Fruit fly (Drosophila melanogaster) whole organism, embryonic: Measurements from ENCODE around the gene Bgb.
A peak's percentile ranks its signal among the peaks of the same experiment; 100 is the strongest.

ENCODE experiments used
- Aef1 ChIP-seq: fragments of 200-800 bp; sonication (Bioruptor generic); IDR thresholded peaks from 3 replicates; pipeline ENCODE4 v1.3.6; 2022; ENCODE audit warnings: missing biosample characterization, missing genetic modification characterization
- Awh ChIP-seq: fragments of 200-800 bp; sonication (Bioruptor generic); IDR thresholded peaks from 2 replicates; pipeline ENCODE4, ENCODE4 v1.3.6; 2022; ENCODE audit warnings: missing biosample characterization, missing genetic modification characterization
- Bteb2 ChIP-seq: fragments of 200-800 bp; sonication (Bioruptor generic); optimal IDR thresholded peaks from 2 replicates; lab custom pipeline; 2016; ENCODE audit warnings: missing biosample characterization, missing genetic modification characterization
- CG10147 ChIP-seq: fragments of 200-800 bp; sonication (Bioruptor generic); optimal IDR thresholded peaks from 2 replicates; lab custom pipeline; 2019; ENCODE audit warnings: missing biosample characterization, mild to moderate bottlenecking, missing genetic modification characterization, moderate library complexity
- CG13296 ChIP-seq: fragments of 200-800 bp; sonication (Bioruptor generic); optimal IDR thresholded peaks from 3 replicates; lab custom pipeline; 2018; ENCODE audit warnings: missing biosample characterization, mild to moderate bottlenecking, missing genetic modification characterization
- CG13624 ChIP-seq: fragments of 200-800 bp; sonication (Bioruptor generic); optimal IDR thresholded peaks from 2 replicates; lab custom pipeline; 2016; ENCODE audit warnings: missing biosample characterization, missing genetic modification characterization
- CG14050 ChIP-seq: fragments of 200-800 bp; sonication (Bioruptor generic); IDR thresholded peaks from 3 replicates; pipeline ENCODE4 v1.3.6; 2022; ENCODE audit warnings: missing biosample characterization, missing genetic modification characterization
- CG1529 ChIP-seq: fragments of 200-800 bp; sonication (Bioruptor generic); optimal IDR thresholded peaks from 3 replicates; lab custom pipeline; 2018; ENCODE audit warnings: missing biosample characterization, missing genetic modification characterization
- CG15601 ChIP-seq: fragments of 200-800 bp; sonication (Bioruptor generic); optimal IDR thresholded peaks from 3 replicates; lab custom pipeline; 2019; ENCODE audit warnings: missing biosample characterization, mild to moderate bottlenecking, missing genetic modification characterization, moderate library complexity
- CG16863 ChIP-seq: fragments of 200-800 bp; sonication (Bioruptor generic); optimal IDR thresholded peaks from 3 replicates; lab custom pipeline; 2016; ENCODE audit warnings: missing biosample characterization, missing genetic modification characterization
- CG18011 ChIP-seq: fragments of 200-800 bp; sonication (Bioruptor generic); optimal IDR thresholded peaks from 2 replicates; lab custom pipeline; 2017; ENCODE audit warnings: missing biosample characterization, missing genetic modification characterization, mild to moderate bottlenecking, moderate library complexity, missing genotype
- CG18619 ChIP-seq: fragments of 200-800 bp; sonication (Bioruptor generic); optimal IDR thresholded peaks from 3 replicates; lab custom pipeline; 2017; ENCODE audit warnings: missing biosample characterization, mild to moderate bottlenecking, missing genetic modification characterization
- CG32532 ChIP-seq: fragments of 200-800 bp; sonication (Bioruptor generic); IDR thresholded peaks from 2 replicates; pipeline ENCODE4 v1.3.6; 2022; ENCODE audit warnings: missing biosample characterization, missing genetic modification characterization
- CG34376 ChIP-seq: fragments of 200-800 bp; sonication (Bioruptor generic); optimal IDR thresholded peaks from 2 replicates; lab custom pipeline; 2018; ENCODE audit warnings: missing biosample characterization, mild to moderate bottlenecking, missing genetic modification characterization
- CG6254 ChIP-seq: fragments of 200-800 bp; sonication (Bioruptor generic); optimal IDR thresholded peaks from 3 replicates; lab custom pipeline; 2017; ENCODE audit warnings: mild to moderate bottlenecking, missing biosample characterization, missing genetic modification reagents, missing genetic modification characterization
- CG6689 ChIP-seq: fragments of 200-800 bp; sonication (Bioruptor generic); IDR thresholded peaks from 2 replicates; pipeline ENCODE4 v1.3.6; 2022; ENCODE audit warnings: missing biosample characterization, missing genetic modification characterization
- CG8290 ChIP-seq, 3 experiments: fragments of 200-800 bp; sonication (Bioruptor generic); optimal IDR thresholded peaks; 2 replicates each; lab custom pipeline; 2016 to 2019; ENCODE audit warnings: missing biosample characterization in 3 of 3, missing genetic modification characterization in 3 of 3, mild to moderate bottlenecking in 2 of 3, moderate library complexity in 1 of 3
- CG8765 ChIP-seq: fragments of 200-800 bp; sonication (Bioruptor generic); IDR thresholded peaks from 2 replicates; pipeline ENCODE4 v1.3.6; 2022; ENCODE audit warnings: missing biosample characterization, missing genetic modification characterization
- CG9876 ChIP-seq: fragments of 200-800 bp; sonication (Bioruptor generic); optimal IDR thresholded peaks from 2 replicates; lab custom pipeline; 2016; ENCODE audit warnings: missing biosample characterization, missing genetic modification characterization
- CoRest ChIP-seq: fragments of 200-800 bp; sonication (Bioruptor generic); optimal IDR thresholded peaks from 3 replicates; lab custom pipeline; 2018; ENCODE audit warnings: missing biosample characterization, mild to moderate bottlenecking, missing genetic modification characterization, moderate library complexity
- Dad ChIP-seq: fragments of 200-800 bp; sonication (Bioruptor generic); optimal IDR thresholded peaks from 3 replicates; lab custom pipeline; 2016; ENCODE audit warnings: missing biosample characterization, missing genetic modification characterization
- Hmr ChIP-seq: fragments of 200-800 bp; sonication (Bioruptor generic); optimal IDR thresholded peaks from 3 replicates; lab custom pipeline; 2017; ENCODE audit warnings: mild to moderate bottlenecking, missing biosample characterization, missing genetic modification reagents, missing genetic modification characterization
- Hsf ChIP-seq: fragments of 200-800 bp; sonication (Bioruptor generic); optimal IDR thresholded peaks from 3 replicates; lab custom pipeline; 2016; ENCODE audit warnings: missing biosample characterization, missing genetic modification characterization
- Meics ChIP-seq: fragments of 200-800 bp; sonication (Bioruptor generic); optimal IDR thresholded peaks from 2 replicates; lab custom pipeline; 2017; ENCODE audit warnings: missing biosample characterization, mild to moderate bottlenecking, missing genetic modification characterization
- NC2α ChIP-seq: fragments of 200-800 bp; sonication (Bioruptor generic); optimal IDR thresholded peaks from 2 replicates; lab custom pipeline; 2016; ENCODE audit warnings: missing biosample characterization, missing genetic modification characterization
- NK7.1 ChIP-seq: fragments of 200-800 bp; sonication (Bioruptor generic); optimal IDR thresholded peaks from 3 replicates; lab custom pipeline; 2016; ENCODE audit warnings: missing biosample characterization, missing genetic modification characterization
- NfI ChIP-seq: fragments of 200-800 bp; sonication (Bioruptor generic); optimal IDR thresholded peaks from 3 replicates; lab custom pipeline; 2018; ENCODE audit warnings: missing biosample characterization, mild to moderate bottlenecking, missing genetic modification characterization, moderate library complexity
- Ravus ChIP-seq: fragments of 200-800 bp; sonication (Bioruptor generic); IDR thresholded peaks from 2 replicates; pipeline ENCODE4 v1.3.6; 2022; ENCODE audit warnings: missing biosample characterization, missing genetic modification characterization
- Six4 ChIP-seq: fragments of 200-800 bp; sonication (Bioruptor generic); optimal IDR thresholded peaks from 2 replicates; lab custom pipeline; 2016; ENCODE audit warnings: missing biosample characterization, missing genetic modification characterization
- Spps ChIP-seq: fragments of 200-800 bp; sonication (Bioruptor generic); optimal IDR thresholded peaks from 2 replicates; lab custom pipeline; 2018; ENCODE audit warnings: missing biosample characterization, mild to moderate bottlenecking, missing genetic modification characterization
- Stat92E ChIP-seq, 3 experiments: fragments of >200 bp in 2 of 3; fragments of 200-800 bp in 1 of 3; sonication (Bioruptor generic) in 1 of 3; optimal IDR thresholded peaks; 2 replicates each; lab custom pipeline; 2017 to 2019; ENCODE audit warnings: missing biosample characterization in 3 of 3, missing genetic modification characterization in 3 of 3, mild to moderate bottlenecking in 1 of 3, moderate library complexity in 1 of 3
- YL-1 ChIP-seq: fragments of 200-800 bp; sonication (Bioruptor generic); optimal IDR thresholded peaks from 3 replicates; lab custom pipeline; 2017; ENCODE audit warnings: missing biosample characterization, mild to moderate bottlenecking, missing genetic modification characterization
- emc ChIP-seq: fragments of 200-800 bp; sonication (Bioruptor generic); optimal IDR thresholded peaks from 2 replicates; lab custom pipeline; 2016; ENCODE audit warnings: missing biosample characterization, missing genetic modification characterization
- ewg ChIP-seq: fragments of 200-800 bp; sonication (Bioruptor generic); optimal IDR thresholded peaks from 3 replicates; lab custom pipeline; 2017; ENCODE audit warnings: mild to moderate bottlenecking, missing biosample characterization, missing genetic modification reagents, missing genetic modification characterization
- fd96Cb ChIP-seq: fragments of 200-800 bp; sonication (Bioruptor generic); optimal IDR thresholded peaks from 2 replicates; lab custom pipeline; 2018; ENCODE audit warnings: missing biosample characterization, mild to moderate bottlenecking, missing genetic modification characterization, moderate library complexity
- grau ChIP-seq: fragments of 200-800 bp; optimal IDR thresholded peaks from 3 replicates; lab custom pipeline; 2019; ENCODE audit warnings: missing biosample characterization, mild to moderate bottlenecking, missing genetic modification characterization, moderate library complexity
- jing ChIP-seq: fragments of 200-800 bp; sonication (Bioruptor generic); optimal IDR thresholded peaks from 2 replicates; lab custom pipeline; 2018; ENCODE audit warnings: missing biosample characterization, mild to moderate bottlenecking, missing genetic modification characterization
- lab ChIP-seq: fragments of 200-800 bp; sonication (Bioruptor generic); optimal IDR thresholded peaks from 3 replicates; lab custom pipeline; 2017; ENCODE audit warnings: missing biosample characterization, missing genetic modification characterization, mild to moderate bottlenecking, moderate library complexity, missing genetic modification reagents
- pb ChIP-seq: fragments of 200-800 bp; sonication (Bioruptor generic); optimal IDR thresholded peaks from 3 replicates; lab custom pipeline; 2016; ENCODE audit warnings: missing biosample characterization, missing genetic modification characterization
- pnt ChIP-seq: fragments of 200-800 bp; sonication (Bioruptor generic); optimal IDR thresholded peaks from 3 replicates; lab custom pipeline; 2016; ENCODE audit warnings: missing biosample characterization, missing genetic modification characterization
- pros ChIP-seq: fragments of 200-800 bp; sonication (Bioruptor generic); optimal IDR thresholded peaks from 3 replicates; lab custom pipeline; 2019; ENCODE audit warnings: missing biosample characterization, mild to moderate bottlenecking, missing genetic modification characterization, moderate library complexity
- ranshi ChIP-seq: fragments of 200-800 bp; sonication (Bioruptor generic); IDR thresholded peaks from 2 replicates; pipeline ENCODE4 v1.3.6; 2022; ENCODE audit warnings: missing biosample characterization, missing genetic modification characterization
- repo ChIP-seq: fragments of 200-800 bp; sonication (Bioruptor generic); optimal IDR thresholded peaks from 2 replicates; lab custom pipeline; 2016; ENCODE audit warnings: missing biosample characterization, missing genetic modification characterization
- schlank ChIP-seq: fragments of 200-800 bp; sonication (Bioruptor generic); optimal IDR thresholded peaks from 2 replicates; lab custom pipeline; 2018; ENCODE audit warnings: missing biosample characterization, mild to moderate bottlenecking, missing genetic modification characterization
- sens-2 ChIP-seq: fragments of 200-800 bp; sonication (Bioruptor generic); IDR thresholded peaks from 2 replicates; pipeline ENCODE4 v1.3.6; 2022; ENCODE audit warnings: missing biosample characterization, missing genetic modification characterization
- seq ChIP-seq: fragments of 200-800 bp; sonication (Bioruptor generic); IDR thresholded peaks from 2 replicates; pipeline ENCODE4 v1.3.6; 2022; ENCODE audit warnings: missing biosample characterization, missing genetic modification characterization
- slbo ChIP-seq: fragments of 200-800 bp; sonication (Bioruptor generic); IDR thresholded peaks from 2 replicates; pipeline ENCODE4 v1.3.6; 2022; ENCODE audit warnings: missing biosample characterization, missing genetic modification characterization

The Bgb gene

dm6 chr3L:1590194-1590593 lies 49.3 kb upstream of the Bgb start (continued):
- no peak for TF ChIP-seq CG8290 (GFP tag; optimal IDR thresholded peaks at IDR 0.05; lab: Kevin White, UChicago)
- TF ChIP-seq CG8290 (tag; optimal IDR thresholded peaks at IDR 0.05; lab: Kevin White, UChicago), result peak in 1 of 2 experiments; percentile 8

- TF ChIP-seq ewg (GFP tag; lab: Kevin White, UChicago) (no peak), pnt (peak; percentile 1), CG9876 (GFP tag; lab: Kevin White, UChicago) (peak; percentile 3), lab (GFP tag; lab: Kevin White, UChicago) (peak; percentile 97), CG10147 (peak; percentile 83), repo (GFP tag; lab: Kevin White, UChicago) (peak; percentile 69), NK7.1 (GFP tag; lab: Kevin White, UChicago) (peak; percentile 64), CG14050 (peak; percentile 49; the same call in 2 of the 3 replicates), CG32532 (peak; percentile 48; the same call in 1 of the 2 replicates), Hsf (GFP tag; lab: Kevin White, UChicago) (peak; percentile 25), CG1529 (GFP tag; lab: Kevin White, UChicago) (peak; percentile 6), sens-2 (GFP tag; lab: Robert Waterston, UW) (no peak), CoRest (tag; lab: Kevin White, UChicago) (peak; percentile 62), CG15601 (tag; lab: Kevin White, UChicago) (peak; percentile 11), schlank (tag; lab: Kevin White, UChicago) (peak; percentile 93), CG13624 (GFP tag; lab: Kevin White, UChicago) (peak; percentile 71), Meics (GFP tag; lab: Kevin White, UChicago) (peak; percentile 90), Awh (GFP tag; lab: Robert Waterston, UW) (peak; percentile 61; the same call in 1 of the 2 replicates), CG13296 (GFP tag; lab: Kevin White, UChicago) (peak; percentile 83), CG8765 (GFP tag; lab: Robert Waterston, UW) (no peak), Spps (tag; lab: Kevin White, UChicago) (no peak), NfI (peak; percentile 71), YL-1 (GFP tag; lab: Kevin White, UChicago) (peak; percentile 44), Hmr (GFP tag; lab: Kevin White, UChicago) (peak; percentile 94), CG34376 (GFP tag; lab: Kevin White, UChicago) (peak; percentile 83), Bteb2 (GFP tag; lab: Kevin White, UChicago) (peak; percentile 60), Ravus (GFP tag; lab: Robert Waterston, UW) (peak; percentile 24; the same call in 1 of the 2 replicates), pb (peak; percentile 33), grau (tag; lab: Kevin White, UChicago) (peak; percentile 53), emc (GFP tag; lab: Kevin White, UChicago) (peak; percentile 42), CG18011 (GFP tag; lab: Kevin White, UChicago) (peak; percentile 62), CG6689 (peak; percentile 36; the same call in 1 of the 2 replicates), Dad (GFP tag; lab: Kevin White, UChicago) (peak; percentile 44), Six4 (peak; percentile 26), pros (GFP tag; lab: Kevin White, UChicago) (no peak), CG16863 (GFP tag; lab: Kevin White, UChicago) (no peak), ranshi (GFP tag; lab: Robert Waterston, UW) (peak; percentile 55; the same call in 1 of the 2 replicates), NC2α (GFP tag; lab: Kevin White, UChicago) (peak; percentile 5), jing (GFP tag; lab: Kevin White, UChicago) (no peak), fd96Cb (tag; lab: Kevin White, UChicago) (peak; percentile 19), Aef1 (GFP tag; lab: Robert Waterston, UW) (no peak), seq (peak; percentile 71; the same call in 1 of the 2 replicates), Stat92E (GFP tag; optimal IDR thresholded peaks at IDR 0.05; lab: Kevin White, UChicago) (no peak), CG18619 (GFP tag; lab: Kevin White, UChicago) (peak; percentile 79), slbo (GFP tag; lab: Robert Waterston, UW) (peak; percentile 33), CG6254 (GFP tag; lab: Kevin White, UChicago) (no peak)
Observed at dm6 chr3L:1591692-1592371, 47.7 kb upstream of the Bgb start.
